Fruit fly (Drosophila melanogaster) whole organism, prepupa: ENCODE data around the gene Cad87A.

Experiments used
- CG10631 ChIP-seq: fragments of 200-800 bp; sonication (Bioruptor generic); optimal IDR thresholded peaks from 2 replicates; lab custom pipeline; 2016; ENCODE audit warnings: missing biosample characterization, missing genetic modification characterization
- CG10669 ChIP-seq: fragments of 200-800 bp; sonication (Bioruptor generic); optimal IDR thresholded peaks from 3 replicates; lab custom pipeline; 2018; ENCODE audit warnings: missing biosample characterization, mild to moderate bottlenecking, missing genetic modification characterization, moderate library complexity
- CG11294 ChIP-seq: fragments of 200-800 bp; sonication (Bioruptor generic); IDR thresholded peaks from 2 replicates; pipeline ENCODE4 v1.3.6; 2022; ENCODE audit warnings: missing biosample characterization, missing genetic modification characterization
- CG11762 ChIP-seq: fragments of 200-800 bp; sonication (Bioruptor generic); optimal IDR thresholded peaks from 3 replicates; lab custom pipeline; 2016; ENCODE audit warnings: missing biosample characterization, missing genetic modification characterization; ENCODE audit not compliant: insufficient read depth
- CG11902 ChIP-seq: fragments of 200-800 bp; sonication (Bioruptor generic); optimal IDR thresholded peaks from 3 replicates; lab custom pipeline; 2016; ENCODE audit warnings: missing biosample characterization, missing genetic modification characterization
- CG15336 ChIP-seq: fragments of 200-800 bp; sonication (Bioruptor generic); IDR thresholded peaks from 2 replicates; pipeline ENCODE4 v1.3.6; 2022; ENCODE audit warnings: missing biosample characterization, missing genetic modification characterization
- CG16779 ChIP-seq: fragments of 200-800 bp; sonication (Bioruptor generic); optimal IDR thresholded peaks from 3 replicates; lab custom pipeline; 2017; ENCODE audit warnings: missing biosample characterization, mild to moderate bottlenecking, missing genetic modification characterization
- CG31627 ChIP-seq: fragments of 200-800 bp; sonication (Bioruptor generic); optimal IDR thresholded peaks from 3 replicates; lab custom pipeline; 2016; ENCODE audit warnings: missing biosample characterization, missing genetic modification characterization
- CG3919 ChIP-seq: fragments of 200-800 bp; sonication (Bioruptor generic); optimal IDR thresholded peaks from 3 replicates; lab custom pipeline; 2016; ENCODE audit warnings: missing biosample characterization, missing genetic modification characterization
- CG4318 ChIP-seq: fragments of 200-800 bp; sonication (Bioruptor generic); optimal IDR thresholded peaks from 3 replicates; lab custom pipeline; 2017; ENCODE audit warnings: missing biosample characterization, mild to moderate bottlenecking, missing genetic modification characterization
- CG6163 ChIP-seq: fragments of 200-800 bp; sonication (Bioruptor generic); IDR thresholded peaks from 3 replicates; pipeline ENCODE4 v1.3.6; 2022; ENCODE audit warnings: missing biosample characterization, missing genetic modification characterization
- CG6276 ChIP-seq: fragments of 200-800 bp; sonication (Bioruptor generic); optimal IDR thresholded peaks from 2 replicates; lab custom pipeline; 2017; ENCODE audit warnings: missing biosample characterization, mild to moderate bottlenecking, missing genetic modification characterization
- CG6808 ChIP-seq: fragments of 200-800 bp; sonication (Bioruptor generic); optimal IDR thresholded peaks from 3 replicates; lab custom pipeline; 2017; ENCODE audit warnings: missing biosample characterization, missing genetic modification characterization, mild to moderate bottlenecking, moderate library complexity, missing genetic modification reagents
- CG6854 ChIP-seq: fragments of 200-800 bp; sonication (Bioruptor generic); optimal IDR thresholded peaks from 2 replicates; lab custom pipeline; 2017; ENCODE audit warnings: missing biosample characterization, mild to moderate bottlenecking, missing genetic modification characterization
- CG7368 ChIP-seq: fragments of 200-800 bp; sonication (Bioruptor generic); optimal IDR thresholded peaks from 3 replicates; lab custom pipeline; 2016; ENCODE audit warnings: missing biosample characterization, missing genetic modification characterization
- CG8319 ChIP-seq: fragments of 200-800 bp; sonication (Bioruptor generic); optimal IDR thresholded peaks from 3 replicates; lab custom pipeline; 2016; ENCODE audit warnings: missing biosample characterization, missing genetic modification characterization
- CG8632 ChIP-seq: fragments of 200-800 bp; sonication (Bioruptor generic); optimal IDR thresholded peaks from 3 replicates; lab custom pipeline; 2016; ENCODE audit warnings: missing biosample characterization, missing genetic modification characterization
- Eip75B ChIP-seq: fragments of 200-800 bp; sonication (Bioruptor generic); optimal IDR thresholded peaks from 3 replicates; lab custom pipeline; 2016; ENCODE audit warnings: missing biosample characterization, missing genetic modification characterization
- Eip93F ChIP-seq: fragments of 200-800 bp; sonication (Bioruptor generic); optimal IDR thresholded peaks from 2 replicates; lab custom pipeline; 2016; ENCODE audit warnings: missing biosample characterization, mild to moderate bottlenecking, missing genetic modification characterization
- Ets21C ChIP-seq: fragments of 200-800 bp; sonication (Bioruptor generic); optimal IDR thresholded peaks from 3 replicates; lab custom pipeline; 2016; ENCODE audit warnings: missing biosample characterization, missing genetic modification characterization
- Ets96B ChIP-seq: fragments of 200-800 bp; optimal IDR thresholded peaks from 2 replicates; lab custom pipeline; 2019; ENCODE audit warnings: missing biosample characterization, mild to moderate bottlenecking, missing genetic modification characterization, moderate library complexity
- Gug ChIP-seq: fragments of 200-800 bp; sonication (Bioruptor generic); IDR thresholded peaks from 2 replicates; pipeline ENCODE4 v1.3.6; 2022; ENCODE audit warnings: missing biosample characterization, missing genetic modification characterization
- Hr38 ChIP-seq: sonication (Bioruptor generic); optimal IDR thresholded peaks from 2 replicates; lab custom pipeline; 2016; ENCODE audit warnings: missing biosample characterization, missing genetic modification characterization
- Lpt ChIP-seq: fragments of 200-800 bp; sonication (Bioruptor generic); optimal IDR thresholded peaks from 3 replicates; lab custom pipeline; 2016; ENCODE audit warnings: missing biosample characterization, missing genetic modification characterization
- Met ChIP-seq: fragments of 200-800 bp; sonication (Bioruptor generic); optimal IDR thresholded peaks from 3 replicates; lab custom pipeline; 2016; ENCODE audit warnings: missing biosample characterization, missing genetic modification characterization
- OdsH ChIP-seq: fragments of 200-800 bp; sonication (Bioruptor generic); optimal IDR thresholded peaks from 3 replicates; lab custom pipeline; 2016; ENCODE audit warnings: missing biosample characterization, missing genetic modification characterization
- Smox ChIP-seq: fragments of 200-800 bp; sonication (Bioruptor generic); optimal IDR thresholded peaks from 3 replicates; lab custom pipeline; 2016; ENCODE audit warnings: missing biosample characterization, missing genetic modification characterization
- Sox102F ChIP-seq: fragments of 200-800 bp; sonication (Bioruptor generic); optimal IDR thresholded peaks from 2 replicates; lab custom pipeline; 2016; ENCODE audit warnings: missing biosample characterization, mild to moderate bottlenecking, missing genetic modification characterization
- Sox15 ChIP-seq: fragments of 200-800 bp; sonication (Bioruptor generic); optimal IDR thresholded peaks from 3 replicates; lab custom pipeline; 2016; ENCODE audit warnings: missing biosample characterization, missing genetic modification characterization
- acj6 ChIP-seq: fragments of 200-800 bp; sonication (Bioruptor generic); optimal IDR thresholded peaks from 3 replicates; lab custom pipeline; 2016; ENCODE audit warnings: missing biosample characterization, missing genetic modification characterization
- cyc ChIP-seq: fragments of 200-800 bp; sonication (Bioruptor generic); optimal IDR thresholded peaks from 3 replicates; lab custom pipeline; 2016; ENCODE audit warnings: missing biosample characterization, missing genetic modification characterization
- dac ChIP-seq: fragments of 200-800 bp; sonication (Bioruptor generic); optimal IDR thresholded peaks from 2 replicates; lab custom pipeline; 2017; ENCODE audit warnings: missing biosample characterization, mild to moderate bottlenecking, missing genetic modification characterization
- dsx ChIP-seq: fragments of 200-800 bp; optimal IDR thresholded peaks from 3 replicates; lab custom pipeline; 2019; ENCODE audit warnings: missing biosample characterization, mild to moderate bottlenecking, missing genetic modification characterization, moderate library complexity; ENCODE audit not compliant: poor library complexity, severe bottlenecking
- esn ChIP-seq: fragments of 200-800 bp; sonication (Bioruptor generic); optimal IDR thresholded peaks from 2 replicates; lab custom pipeline; 2016; ENCODE audit warnings: missing biosample characterization, mild to moderate bottlenecking, missing genetic modification characterization, moderate library complexity
- fd59A ChIP-seq: fragments of 200-800 bp; sonication (Bioruptor generic); optimal IDR thresholded peaks from 2 replicates; lab custom pipeline; 2017; ENCODE audit warnings: missing biosample characterization, mild to moderate bottlenecking, missing genetic modification characterization, missing genetic modification reagents
- fd85E ChIP-seq: fragments of 200-800 bp; sonication (Bioruptor generic); optimal IDR thresholded peaks from 3 replicates; lab custom pipeline; 2016; ENCODE audit warnings: missing biosample characterization, missing genetic modification characterization
- lz ChIP-seq: fragments of 200-800 bp; sonication (Bioruptor generic); optimal IDR thresholded peaks from 3 replicates; lab custom pipeline; 2016; ENCODE audit warnings: missing biosample characterization, missing genetic modification characterization
- net ChIP-seq: fragments of 200-800 bp; sonication (Bioruptor generic); optimal IDR thresholded peaks from 3 replicates; lab custom pipeline; 2016; ENCODE audit warnings: missing biosample characterization, missing genetic modification characterization
- pdm3 ChIP-seq: fragments of 200-800 bp; sonication (Bioruptor generic); optimal IDR thresholded peaks from 3 replicates; lab custom pipeline; 2016; ENCODE audit warnings: missing biosample characterization, missing genetic modification characterization
- salr ChIP-seq, 2 experiments: fragments of 200-800 bp; sonication (Bioruptor generic); optimal IDR thresholded peaks; 3 replicates each; lab custom pipeline; 2016 to 2018; ENCODE audit warnings: missing biosample characterization in 2 of 2, missing genetic modification characterization in 2 of 2, mild to moderate bottlenecking in 1 of 2
- ss ChIP-seq, 2 experiments: fragments of 200-800 bp; sonication (Bioruptor generic); optimal IDR thresholded peaks; 2 replicates in 1 of 2; 3 replicates in 1 of 2; lab custom pipeline; 2017 to 2018; ENCODE audit warnings: mild to moderate bottlenecking in 2 of 2, missing biosample characterization in 2 of 2, missing genetic modification characterization in 2 of 2, moderate library complexity in 1 of 2
- svp ChIP-seq: fragments of 200-800 bp; sonication (Bioruptor generic); peaks from one replicate; lab custom pipeline; 2016; ENCODE audit warnings: missing biosample characterization, missing genetic modification characterization
- topi ChIP-seq: fragments of 200-800 bp; sonication (Bioruptor generic); optimal IDR thresholded peaks from 3 replicates; lab custom pipeline; 2016; ENCODE audit warnings: missing biosample characterization, missing genetic modification characterization
- vri ChIP-seq: fragments of 200-800 bp; sonication (Bioruptor generic); optimal IDR thresholded peaks from 3 replicates; lab custom pipeline; 2016; ENCODE audit warnings: missing biosample characterization, mild to moderate bottlenecking, missing genetic modification characterization

Cad87A gene

dm6 chr3R:11982547-11982946 is 33.6 kb upstream of the Cad87A start:
- TF ChIP-seq Gug (no peak), Eip93F (GFP tag; lab: Kevin White, UChicago) (peak; percentile 53), lz (no peak), Lpt (no peak), vri (GFP tag; lab: Kevin White, UChicago) (no peak), Eip75B (GFP tag; lab: Kevin White, UChicago) (no peak), CG6163 (GFP tag; lab: Robert Waterston, UW) (no peak), pdm3 (GFP tag; lab: Kevin White, UChicago) (no peak)

dm6 chr3R:11981962-11982361 is 33.0 kb upstream of the Cad87A start, which contains the start of gene CG12224:
TSS of gene CG12224 (minus strand) at chr3R:11982062.
- TF ChIP-seq fd85E (GFP tag; lab: Kevin White, UChicago) = no peak
- no peak for TF ChIP-seq salr (GFP tag; optimal IDR thresholded peaks at IDR 0.05; lab: Kevin White, UChicago)
- no peak for TF ChIP-seq CG10669 (GFP tag; lab: Kevin White, UChicago)
- no peak for TF ChIP-seq svp (GFP tag; lab: Kevin White, UChicago)
- TF ChIP-seq CG6854 (GFP tag; lab: Kevin White, UChicago) = no peak
- no peak for TF ChIP-seq CG31627
- no peak for TF ChIP-seq Met (GFP tag; lab: Kevin White, UChicago)
- TF ChIP-seq Eip93F (GFP tag; lab: Kevin White, UChicago) = no peak
- no peak for TF ChIP-seq CG6163 (GFP tag; lab: Robert Waterston, UW)
- TF ChIP-seq acj6 (GFP tag; lab: Kevin White, UChicago) = no peak
- TF ChIP-seq net (GFP tag; lab: Kevin White, UChicago) = no peak

- TF ChIP-seq net (GFP tag; lab: Kevin White, UChicago) (peak; percentile 14), CG8319 (GFP tag; lab: Kevin White, UChicago) (no peak), CG3919 (GFP tag; lab: Kevin White, UChicago) (peak; percentile 52), Sox102F (GFP tag; lab: Kevin White, UChicago) (peak; percentile 64), topi (GFP tag; lab: Kevin White, UChicago) (peak; percentile 54), esn (GFP tag; lab: Kevin White, UChicago) (peak; percentile 46), Hr38 (GFP tag; lab: Kevin White, UChicago) (no peak), ss (GFP tag; optimal IDR thresholded peaks at IDR 0.05; lab: Kevin White, UChicago) (peak in 1 of 2 experiments; percentile 21), vri (GFP tag; lab: Kevin White, UChicago) (peak; percentile 14), CG7368 (GFP tag; lab: Kevin White, UChicago) (peak; percentile 32), pdm3 (GFP tag; lab: Kevin White, UChicago) (peak; percentile 46), acj6 (GFP tag; lab: Kevin White, UChicago) (peak; percentile 51), dsx (GFP tag; lab: Kevin White, UChicago) (peak; percentile 24), CG8632 (peak; percentile 46), dac (GFP tag; lab: Kevin White, UChicago) (no peak), fd85E (GFP tag; lab: Kevin White, UChicago) (no peak), CG10669 (GFP tag; lab: Kevin White, UChicago) (peak; percentile 57), CG16779 (no peak), CG6163 (GFP tag; lab: Robert Waterston, UW) (peak; percentile 58; the same call in 2 of the 3 replicates), CG6276 (no peak), CG15336 (GFP tag; lab: Robert Waterston, UW) (0 out of 2 replicates have a peak, but pooled peaks have one; percentile 22), CG11294 (GFP tag; lab: Robert Waterston, UW) (no peak), Ets21C (GFP tag; lab: Kevin White, UChicago) (peak; percentile 26), Smox (GFP tag; lab: Kevin White, UChicago) (peak; percentile 41), lz (peak; percentile 57), CG10631 (GFP tag; lab: Kevin White, UChicago) (peak; percentile 41), Sox15 (GFP tag; lab: Kevin White, UChicago) (no peak), CG4318 (GFP tag; lab: Kevin White, UChicago) (no peak), fd59A (GFP tag; lab: Kevin White, UChicago) (no peak), Ets96B (peak; percentile 59), OdsH (GFP tag; lab: Kevin White, UChicago) (peak; percentile 48), CG31627 (peak; percentile 59), CG11902 (GFP tag; lab: Kevin White, UChicago) (no peak), CG6808 (GFP tag; lab: Kevin White, UChicago) (peak; percentile 5), CG11762 (GFP tag; lab: Kevin White, UChicago) (peak; percentile 32), CG6854 (GFP tag; lab: Kevin White, UChicago) (no peak), Eip75B (GFP tag; lab: Kevin White, UChicago) (peak; percentile 49), cyc (GFP tag; lab: Kevin White, UChicago) (peak; percentile 49), Lpt (peak; percentile 3)
Measured at dm6 chr3R:11979879-11980571, 31.1 kb upstream of the Cad87A start, which contains the start of gene CG18547. TSS of gene CG18547 (minus strand) at chr3R:11980390.
